Worm (Caenorhabditis elegans): Measurements from ENCODE around the gene F36D3.4.

F36D3.4 gene

ce11 chrV:16517619-16518018 lies at the start of gene F36D3.4:
F36D3.4 (minus strand) TSS chrV:16517719.
- TF ChIP-seq Y53G8AR.9 (GFP tag; conservative IDR thresholded peaks at IDR 0.05) (no peak), nhr-27 (tag; optimal IDR thresholded peaks at IDR 0.05) (no peak), sptf-2 (GFP tag; optimal IDR thresholded peaks at IDR 0.05) (no peak), sea-2 (GFP tag; IDR thresholded peaks at IDR 0.05) (no peak), snpc-1.3 (tag; optimal IDR thresholded peaks at IDR 0.05; ENCODE audit: insufficient read depth) (no peak), nhr-80 (tag; optimal IDR thresholded peaks at IDR 0.05) (no peak)

ce11 chrV:16565639-16566038 lies 48.1 kb upstream of the F36D3.4 start, which contains the start of gene sru-45:
sru-45 (plus strand) TSS chrV:16565939.
- no peak for TF ChIP-seq Y79H2A.3 (GFP tag; conservative IDR thresholded peaks at IDR 0.05)
- TF ChIP-seq nfya-2 (GFP tag; IDR thresholded peaks at IDR 0.05) = no peak
- no peak for TF ChIP-seq ztf-18 (tag; optimal IDR thresholded peaks at IDR 0.05)
- TF ChIP-seq tbp1 (GFP tag; optimal IDR thresholded peaks at IDR 0.05) = no peak
- no peak for TF ChIP-seq ama-1 (optimal IDR thresholded peaks at IDR 0.05)
- no peak for TF ChIP-seq ama-1 (GFP tag; optimal IDR thresholded peaks at IDR 0.05)
- TF ChIP-seq hmg-20 (GFP tag; IDR thresholded peaks at IDR 0.05) = no peak
- no peak for TF ChIP-seq Y53G8AR.9 (GFP tag; conservative IDR thresholded peaks at IDR 0.05)

- TF ChIP-seq B0019.2 (GFP tag; conservative IDR thresholded peaks at IDR 0.05) = no peak
- no peak for TF ChIP-seq F49E8.2 (tag; optimal IDR thresholded peaks at IDR 0.05; ENCODE audit: insufficient read depth)
- peak; percentile 34 for TF ChIP-seq unc-130 (GFP tag; optimal IDR thresholded peaks at IDR 0.05)
- TF ChIP-seq Y95B8A.8 (GFP tag; IDR thresholded peaks at IDR 0.05) = no peak
- no peak for TF ChIP-seq ccch-3 (GFP tag; optimal IDR thresholded peaks at IDR 0.05)
- TF ChIP-seq lin-35 (GFP tag; optimal IDR thresholded peaks at IDR 0.05) = no peak
- TF ChIP-seq dox-1 (GFP tag; IDR thresholded peaks at IDR 0.05) = no peak
- TF ChIP-seq rec-8 (tag; optimal IDR thresholded peaks at IDR 0.05) = no peak
- TF ChIP-seq F33H1.4 (GFP tag; IDR thresholded peaks at IDR 0.05) = no peak
- TF ChIP-seq ceh-100 (GFP tag; IDR thresholded peaks at IDR 0.05) = peak; percentile 90
- no peak for TF ChIP-seq ets-4 (GFP tag; optimal IDR thresholded peaks at IDR 0.05)
- TF ChIP-seq aptf-2 (GFP tag; conservative IDR thresholded peaks at IDR 0.05) = 0 out of 2 replicates have a peak, but pooled peaks have one; percentile 9
- TF ChIP-seq D2030.7 (GFP tag; IDR thresholded peaks at IDR 0.05) = 0 out of 2 replicates have a peak, but pooled peaks have one; percentile 13
- TF ChIP-seq egrh-3 (GFP tag; IDR thresholded peaks at IDR 0.05) = 0 out of 2 replicates have a peak, but pooled peaks have one; percentile 5
- TF ChIP-seq tbx-9 (tag; optimal IDR thresholded peaks at IDR 0.05; ENCODE audit: borderline replicate concordance) = no peak
- no peak for TF ChIP-seq nfya-2 (GFP tag; IDR thresholded peaks at IDR 0.05)
- TF ChIP-seq tlf-1 (GFP tag; optimal IDR thresholded peaks at IDR 0.05) = no peak
Observed at ce11 chrV:16552929-16553328, 35.4 kb upstream of the F36D3.4 start, which contains the start of gene Y32B12B.4. Y32B12B.4 (plus strand) TSS chrV:16553327.

ce11 chrV:16550680-16551079 lies 33.2 kb upstream of the F36D3.4 start, which contains the start of gene srbc-65:
srbc-65 (plus strand) TSS chrV:16550980.
- TF ChIP-seq B0019.2 (GFP tag; conservative IDR thresholded peaks at IDR 0.05) = no peak
- no peak for TF ChIP-seq rpc-1 (optimal IDR thresholded peaks at IDR 0.05)
- no peak for TF ChIP-seq rpc-1 (tag; optimal IDR thresholded peaks at IDR 0.05)
- no peak for TF ChIP-seq nhr-120 (GFP tag; IDR thresholded peaks at IDR 0.05)
- no peak for TF ChIP-seq hlh-26 (GFP tag; conservative IDR thresholded peaks at IDR 0.05)
- TF ChIP-seq mxl-1 (tag; optimal IDR thresholded peaks at IDR 0.05) = no peak
- TF ChIP-seq snpc-1.1 (tag; optimal IDR thresholded peaks at IDR 0.05; ENCODE audit: insufficient read depth) = no peak
- TF ChIP-seq madf-3 (GFP tag; IDR thresholded peaks at IDR 0.05) = no peak
- no peak for TF ChIP-seq ceh-27 (GFP tag; optimal IDR thresholded peaks at IDR 0.05)
- no peak for TF ChIP-seq snpc-4 (GFP tag; optimal IDR thresholded peaks at IDR 0.05)
- TF ChIP-seq snpc-4 (tag; optimal IDR thresholded peaks at IDR 0.05) = no peak
- TF ChIP-seq B0035.1 (tag; optimal IDR thresholded peaks at IDR 0.05) = no peak
- TF ChIP-seq bed-1 (GFP tag; IDR thresholded peaks at IDR 0.05) = no peak
- TF ChIP-seq ztf-3 (GFP tag; optimal IDR thresholded peaks at IDR 0.05) = no peak
- no peak for TF ChIP-seq athp-1 (tag; optimal IDR thresholded peaks at IDR 0.05)
- TF ChIP-seq rcor-1 (GFP tag; IDR thresholded peaks at IDR 0.05) = no peak
- TF ChIP-seq K11D2.4 (GFP tag; IDR thresholded peaks at IDR 0.05) = no peak
- TF ChIP-seq ceh-91 (GFP tag; IDR thresholded peaks at IDR 0.05) = no peak

Measured in whole organism, young adult.